Fruit fly (Drosophila melanogaster) whole organism, embryonic: ENCODE results near the gene Snmp2.
A peak's percentile ranks its signal among the peaks of the same experiment; 100 is the strongest.

Experiments
- B-H2 ChIP-seq: fragments of 200-800 bp; sonication (Bioruptor generic); optimal IDR thresholded peaks from 2 replicates; lab custom pipeline; 2018; ENCODE audit warnings: missing biosample characterization, mild to moderate bottlenecking, missing genetic modification characterization
- CG1024 ChIP-seq: fragments of 200-800 bp; sonication (Bioruptor generic); IDR thresholded peaks from 2 replicates; pipeline ENCODE4 v1.3.6; 2022; ENCODE audit warnings: missing biosample characterization, missing genetic modification characterization
- CG10462 ChIP-seq: fragments of 200-800 bp; sonication (Bioruptor generic); optimal IDR thresholded peaks from 2 replicates; lab custom pipeline; 2016; ENCODE audit warnings: missing biosample characterization, missing genetic modification characterization
- CG11560 ChIP-seq: fragments of 200-800 bp; sonication (Bioruptor generic); IDR thresholded peaks from 3 replicates; pipeline ENCODE4 v1.3.6; 2022; ENCODE audit warnings: missing biosample characterization, missing genetic modification characterization
- CG12659 ChIP-seq: fragments of 200-800 bp; sonication (Bioruptor generic); optimal IDR thresholded peaks from 3 replicates; lab custom pipeline; 2017; ENCODE audit warnings: mild to moderate bottlenecking, missing biosample characterization, missing genetic modification reagents, missing genetic modification characterization
- CG13894 ChIP-seq: fragments of 200-800 bp; sonication (Bioruptor generic); optimal IDR thresholded peaks from 3 replicates; lab custom pipeline; 2018; ENCODE audit warnings: missing biosample characterization, mild to moderate bottlenecking, missing genetic modification characterization, moderate library complexity
- CG15269 ChIP-seq: fragments of 200-800 bp; sonication (Bioruptor generic); optimal IDR thresholded peaks from 2 replicates; lab custom pipeline; 2018; ENCODE audit warnings: missing biosample characterization, mild to moderate bottlenecking, missing genetic modification characterization, moderate library complexity
- CG1529 ChIP-seq: fragments of 200-800 bp; sonication (Bioruptor generic); optimal IDR thresholded peaks from 3 replicates; lab custom pipeline; 2018; ENCODE audit warnings: missing biosample characterization, missing genetic modification characterization
- CG15479 ChIP-seq: fragments of 200-800 bp; sonication (Bioruptor generic); optimal IDR thresholded peaks from 3 replicates; lab custom pipeline; 2019; ENCODE audit warnings: missing biosample characterization, mild to moderate bottlenecking, missing genetic modification characterization, moderate library complexity
- CG15601 ChIP-seq: fragments of 200-800 bp; sonication (Bioruptor generic); optimal IDR thresholded peaks from 3 replicates; lab custom pipeline; 2019; ENCODE audit warnings: missing biosample characterization, mild to moderate bottlenecking, missing genetic modification characterization, moderate library complexity
- CG1602 ChIP-seq: fragments of 200-800 bp; sonication (Bioruptor generic); optimal IDR thresholded peaks from 3 replicates; lab custom pipeline; 2016; ENCODE audit warnings: missing biosample characterization, missing genetic modification characterization
- CG1647 ChIP-seq: fragments of 200-800 bp; sonication (Bioruptor generic); optimal IDR thresholded peaks from 3 replicates; lab custom pipeline; 2016; ENCODE audit warnings: missing biosample characterization, missing genetic modification characterization
- CG16779 ChIP-seq: fragments of 200-800 bp; sonication (Bioruptor generic); IDR thresholded peaks from 2 replicates; pipeline ENCODE4 v1.3.6; 2022; ENCODE audit warnings: missing biosample characterization, missing genetic modification characterization
- CG16813 ChIP-seq: fragments of 200-800 bp; sonication (Bioruptor generic); IDR thresholded peaks from 3 replicates; pipeline ENCODE4 v1.3.6; 2022; ENCODE audit warnings: missing biosample characterization, missing genetic modification characterization; ENCODE audit not compliant: partially characterized antibody
- CG17912 ChIP-seq: fragments of 200-800 bp; sonication (Bioruptor generic); optimal IDR thresholded peaks from 2 replicates; lab custom pipeline; 2018; ENCODE audit warnings: missing biosample characterization, mild to moderate bottlenecking, missing genetic modification characterization
- CG18262 ChIP-seq: fragments of 200-800 bp; optimal IDR thresholded peaks from 3 replicates; lab custom pipeline; 2019; ENCODE audit warnings: missing biosample characterization, mild to moderate bottlenecking, missing genetic modification characterization, moderate library complexity
- CG30431 ChIP-seq: fragments of 200-800 bp; sonication (Bioruptor generic); optimal IDR thresholded peaks from 2 replicates; lab custom pipeline; 2017; ENCODE audit warnings: missing biosample characterization, missing genetic modification characterization
- CG4328 ChIP-seq: fragments of 200-800 bp; sonication (Bioruptor generic); optimal IDR thresholded peaks from 3 replicates; lab custom pipeline; 2017; ENCODE audit warnings: missing biosample characterization, missing genetic modification reagents, missing genetic modification characterization
- CG6654 ChIP-seq: fragments of 200-800 bp; sonication (Bioruptor generic); optimal IDR thresholded peaks from 2 replicates; lab custom pipeline; 2017; ENCODE audit warnings: missing biosample characterization, mild to moderate bottlenecking, missing genetic modification characterization
- CG6813 ChIP-seq: fragments of 200-800 bp; sonication (Bioruptor generic); optimal IDR thresholded peaks from 2 replicates; lab custom pipeline; 2017; ENCODE audit warnings: missing biosample characterization, missing genetic modification characterization, mild to moderate bottlenecking, moderate library complexity, missing genetic modification reagents
- CG8359 ChIP-seq: fragments of 200-800 bp; sonication (Bioruptor generic); optimal IDR thresholded peaks from 2 replicates; lab custom pipeline; 2017; ENCODE audit warnings: missing biosample characterization, mild to moderate bottlenecking, missing genetic modification characterization, borderline replicate concordance
- CHES-1-like ChIP-seq: fragments of 200-800 bp; sonication (Bioruptor generic); optimal IDR thresholded peaks from 2 replicates; lab custom pipeline; 2016; ENCODE audit warnings: missing biosample characterization, missing genetic modification characterization
- Deaf1 ChIP-seq: fragments of 200-800 bp; optimal IDR thresholded peaks from 3 replicates; lab custom pipeline; 2019; ENCODE audit warnings: missing biosample characterization, mild to moderate bottlenecking, missing genetic modification characterization, moderate library complexity
- Ets65A ChIP-seq: fragments of 200-800 bp; sonication (Bioruptor generic); peaks from one replicate; lab custom pipeline; 2016; ENCODE audit warnings: missing biosample characterization, missing genetic modification characterization
- Fer3 ChIP-seq: fragments of 200-800 bp; sonication (Bioruptor generic); optimal IDR thresholded peaks from 2 replicates; lab custom pipeline; 2018; ENCODE audit warnings: missing biosample characterization, mild to moderate bottlenecking, missing genetic modification characterization, moderate library complexity
- MESR4 ChIP-seq: fragments of 200-800 bp; sonication (Bioruptor generic); optimal IDR thresholded peaks from 2 replicates; lab custom pipeline; 2018; ENCODE audit warnings: missing biosample characterization, mild to moderate bottlenecking, missing genetic modification characterization, moderate library complexity
- Mad ChIP-seq: fragments of 200-800 bp; sonication (Bioruptor generic); optimal IDR thresholded peaks from 2 replicates; lab custom pipeline; 2016; ENCODE audit warnings: missing biosample characterization, missing genetic modification characterization
- Med ChIP-seq: fragments of 200-800 bp; sonication (Bioruptor generic); peaks from one replicate; lab custom pipeline; 2016; ENCODE audit warnings: missing biosample characterization, missing genetic modification characterization, mild to moderate bottlenecking, inconsistent platforms, moderate library complexity
- Oli ChIP-seq: fragments of 200-800 bp; sonication (Bioruptor generic); optimal IDR thresholded peaks from 2 replicates; lab custom pipeline; 2018; ENCODE audit warnings: missing biosample characterization, mild to moderate bottlenecking, missing genetic modification characterization, moderate library complexity
- Sin3A ChIP-seq: fragments of >200 bp; optimal IDR thresholded peaks from 2 replicates; lab custom pipeline; 2018
- abd-A ChIP-seq: fragments of 200-800 bp; sonication (Bioruptor generic); optimal IDR thresholded peaks from 3 replicates; lab custom pipeline; 2019; ENCODE audit warnings: missing biosample characterization, mild to moderate bottlenecking, missing genetic modification characterization, moderate library complexity
- cato ChIP-seq: fragments of 200-800 bp; sonication (Bioruptor generic); optimal IDR thresholded peaks from 2 replicates; lab custom pipeline; 2016; ENCODE audit warnings: missing biosample characterization, missing genetic modification characterization, borderline replicate concordance
- chif ChIP-seq, 2 experiments: fragments of 200-800 bp; sonication (Bioruptor generic); optimal IDR thresholded peaks; 3 replicates each; lab custom pipeline; 2016; ENCODE audit warnings: missing biosample characterization in 2 of 2, missing genetic modification characterization in 2 of 2
- chinmo ChIP-seq: fragments of 200-800 bp; sonication (Bioruptor generic); IDR thresholded peaks from 4 replicates; pipeline ENCODE4 v1.3.6; 2022; ENCODE audit warnings: missing biosample characterization, missing genetic modification characterization; ENCODE audit not compliant: partially characterized antibody
- corto ChIP-seq: fragments of 200-800 bp; sonication (Bioruptor generic); optimal IDR thresholded peaks from 2 replicates; lab custom pipeline; 2016; ENCODE audit warnings: missing biosample characterization, mild to moderate bottlenecking, missing genetic modification characterization, moderate library complexity
- dimm ChIP-seq: fragments of 200-800 bp; sonication (Bioruptor generic); IDR thresholded peaks from 2 replicates; pipeline ENCODE4 v1.3.6; 2022; ENCODE audit warnings: missing biosample characterization, missing genetic modification characterization
- ewg ChIP-seq: fragments of 200-800 bp; sonication (Bioruptor generic); optimal IDR thresholded peaks from 3 replicates; lab custom pipeline; 2017; ENCODE audit warnings: mild to moderate bottlenecking, missing biosample characterization, missing genetic modification reagents, missing genetic modification characterization
- ftz-f1 ChIP-seq: fragments of 200-800 bp; sonication (Bioruptor generic); optimal IDR thresholded peaks from 2 replicates; lab custom pipeline; 2016; ENCODE audit warnings: missing biosample characterization, missing genetic modification characterization
- grn ChIP-seq: fragments of 200-800 bp; sonication (Bioruptor generic); optimal IDR thresholded peaks from 3 replicates; lab custom pipeline; 2017; ENCODE audit warnings: missing biosample characterization, missing genetic modification characterization
- h ChIP-seq: fragments of >200 bp; optimal IDR thresholded peaks from 2 replicates; lab custom pipeline; 2017
- jumu ChIP-seq: fragments of 200-800 bp; sonication (Bioruptor generic); optimal IDR thresholded peaks from 3 replicates; lab custom pipeline; 2016; ENCODE audit warnings: missing biosample characterization, missing genetic modification characterization
- lbe ChIP-seq: fragments of 200-800 bp; sonication (Bioruptor generic); optimal IDR thresholded peaks from 2 replicates; lab custom pipeline; 2016; ENCODE audit warnings: missing biosample characterization, mild to moderate bottlenecking, missing genetic modification characterization
- pzg ChIP-seq: fragments of 200-800 bp; sonication (Bioruptor generic); optimal IDR thresholded peaks from 3 replicates; lab custom pipeline; 2018; ENCODE audit warnings: missing biosample characterization, mild to moderate bottlenecking, missing genetic modification characterization, moderate library complexity
- row ChIP-seq: fragments of 200-800 bp; sonication (Bioruptor generic); IDR thresholded peaks from 3 replicates; pipeline ENCODE4 v1.3.6; 2022; ENCODE audit warnings: missing biosample characterization, missing genetic modification characterization
- sens-2 ChIP-seq: fragments of 200-800 bp; sonication (Bioruptor generic); IDR thresholded peaks from 2 replicates; pipeline ENCODE4 v1.3.6; 2022; ENCODE audit warnings: missing biosample characterization, missing genetic modification characterization
- slbo ChIP-seq: fragments of 200-800 bp; sonication (Bioruptor generic); IDR thresholded peaks from 2 replicates; pipeline ENCODE4 v1.3.6; 2022; ENCODE audit warnings: missing biosample characterization, missing genetic modification characterization
- slou ChIP-seq: fragments of 200-800 bp; sonication (Bioruptor generic); optimal IDR thresholded peaks from 3 replicates; lab custom pipeline; 2016; ENCODE audit warnings: missing biosample characterization, missing genetic modification characterization
- tio ChIP-seq: fragments of 200-800 bp; sonication (Bioruptor generic); optimal IDR thresholded peaks from 2 replicates; lab custom pipeline; 2017; ENCODE audit warnings: missing biosample characterization, missing genetic modification characterization, inconsistent platforms
- unpg ChIP-seq: fragments of 200-800 bp; sonication (Bioruptor generic); optimal IDR thresholded peaks from 3 replicates; lab custom pipeline; 2018; ENCODE audit warnings: missing biosample characterization, mild to moderate bottlenecking, missing genetic modification characterization, moderate library complexity
- wor ChIP-seq: fragments of 200-800 bp; sonication (Bioruptor generic); IDR thresholded peaks from 2 replicates; pipeline ENCODE4 v1.3.6; 2022; ENCODE audit warnings: missing biosample characterization, missing genetic modification characterization

Snmp2 gene

DNA sequence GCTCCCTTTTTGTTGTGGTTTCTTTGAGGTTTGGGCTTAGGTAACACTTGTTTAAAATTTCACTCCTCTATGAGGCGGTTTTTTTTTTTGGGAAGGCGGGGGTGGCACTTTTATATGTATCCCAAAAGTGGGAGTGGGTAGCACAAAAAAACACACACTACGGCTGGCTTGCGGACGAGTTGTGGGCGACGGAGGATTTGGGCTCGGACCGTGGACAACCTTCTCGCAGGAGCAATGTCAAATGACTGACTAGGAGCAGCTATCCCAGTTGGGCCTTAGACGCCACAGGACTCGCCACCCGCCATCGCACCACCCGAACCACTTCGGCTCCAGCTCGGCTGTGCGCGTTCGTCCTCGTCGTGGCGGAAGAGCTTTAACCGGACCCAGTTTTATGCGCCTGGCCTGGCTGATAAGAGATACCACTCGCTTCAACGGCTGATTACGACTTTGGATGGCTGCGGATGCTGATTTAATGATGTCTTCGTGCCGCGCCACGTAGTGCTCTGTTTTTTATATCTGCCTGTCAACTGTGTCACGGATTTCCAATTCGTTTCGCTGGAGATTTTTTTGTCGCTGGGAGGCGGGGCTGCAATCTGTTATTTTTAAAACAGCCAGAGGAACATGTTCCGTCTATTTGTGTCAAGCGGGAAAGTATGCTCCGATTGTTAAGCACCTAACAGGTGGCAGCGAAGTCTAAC, 24.8 kb downstream of the Snmp2 start, which contains the start of gene Ank2:
Gene Ank2, minus strand, starts transcription at position 533 of the 698 bp plus-strand sequence.
- TF ChIP-seq CG1647 = peak; percentile 53
- TF ChIP-seq CG4328 = no peak
- no peak for TF ChIP-seq CG6813 (GFP tag; lab: Kevin White, UChicago)
- no peak for TF ChIP-seq CG15479 (GFP tag; lab: Kevin White, UChicago)
- no peak for TF ChIP-seq Mad (GFP tag; lab: Kevin White, UChicago)
- no peak for TF ChIP-seq CG15601 (tag; lab: Kevin White, UChicago)
- TF ChIP-seq dimm (GFP tag; lab: Robert Waterston, UW) = no peak
- TF ChIP-seq ewg (GFP tag; lab: Kevin White, UChicago) = no peak
- TF ChIP-seq Fer3 = no peak
- peak; percentile 55 for TF ChIP-seq Ets65A (GFP tag; lab: Kevin White, UChicago)
- no peak for TF ChIP-seq CG15269 (tag; lab: Kevin White, UChicago)
- TF ChIP-seq wor (GFP tag; lab: Robert Waterston, UW) = no peak
- no peak for TF ChIP-seq CG10462 (GFP tag; lab: Kevin White, UChicago)
- no peak for TF ChIP-seq unpg
- no peak for TF ChIP-seq corto (GFP tag; lab: Kevin White, UChicago)
- TF ChIP-seq h = no peak
- 0 out of 2 replicates have a peak, but pooled peaks have one; percentile 13 for TF ChIP-seq slbo (GFP tag; lab: Robert Waterston, UW)
- TF ChIP-seq Sin3A = no peak
- 0 out of 4 replicates have a peak, but pooled peaks have one; percentile 22 for TF ChIP-seq chinmo
- TF ChIP-seq CHES-1-like (GFP tag; lab: Kevin White, UChicago) = no peak
- TF ChIP-seq ftz-f1 = no peak
- TF ChIP-seq pzg (GFP tag; lab: Kevin White, UChicago) = no peak
- no peak for TF ChIP-seq cato (GFP tag; lab: Kevin White, UChicago)
- no peak for TF ChIP-seq CG16813 (GFP tag; lab: Robert Waterston, UW)
- TF ChIP-seq grn (GFP tag; lab: Kevin White, UChicago) = peak; percentile 8
- no peak for TF ChIP-seq CG17912 (GFP tag; lab: Kevin White, UChicago)
- TF ChIP-seq Med (GFP tag; lab: Kevin White, UChicago) = peak; percentile 62
- TF ChIP-seq jumu (GFP tag; lab: Kevin White, UChicago) = no peak
- no peak for TF ChIP-seq CG18262
- TF ChIP-seq MESR4 = no peak
- no peak for TF ChIP-seq tio (GFP tag; lab: Kevin White, UChicago)
- no peak for TF ChIP-seq CG1602
- TF ChIP-seq Oli (tag; lab: Kevin White, UChicago) = no peak
- peak; percentile 94 for TF ChIP-seq abd-A (tag; lab: Kevin White, UChicago)
- TF ChIP-seq lbe (GFP tag; lab: Kevin White, UChicago) = no peak
- no peak for TF ChIP-seq slou (GFP tag; lab: Kevin White, UChicago)
- no peak for TF ChIP-seq CG11560 (tag; lab: Robert Waterston, UW)
- peak; percentile 97 for TF ChIP-seq Deaf1 (tag; lab: Kevin White, UChicago)
- no peak for TF ChIP-seq row (GFP tag; lab: Robert Waterston, UW)
- TF ChIP-seq CG1024 (GFP tag; lab: Robert Waterston, UW) = no peak
- 0 out of 2 replicates have a peak, but pooled peaks have one; percentile 44 for TF ChIP-seq sens-2 (GFP tag; lab: Robert Waterston, UW)
- TF ChIP-seq CG8359 = no peak
- peak; percentile 29; the same call in 1 of the 2 replicates for TF ChIP-seq CG16779
- peak; percentile 48 for TF ChIP-seq CG30431
- no peak for TF ChIP-seq CG12659 (GFP tag; lab: Kevin White, UChicago)
- no peak for TF ChIP-seq CG1529 (GFP tag; lab: Kevin White, UChicago)
- TF ChIP-seq B-H2 (GFP tag; lab: Kevin White, UChicago) = no peak
- no peak for TF ChIP-seq CG6654
- TF ChIP-seq chif (GFP tag; optimal IDR thresholded peaks at IDR 0.05; lab: Kevin White, UChicago) = peak in 1 of 2 experiments; percentile 18
- peak; percentile 91 for TF ChIP-seq CG13894 (tag; lab: Kevin White, UChicago)
